Worm (Caenorhabditis elegans) whole organism, L3 larva: ENCODE results near the gene sre-44.

Experiments used
- aly-2 ChIP-seq: fragments of 150-350 bp; optimal IDR thresholded peaks from 2 replicates; lab custom pipeline; 2014; ENCODE audit warnings: missing biosample characterization, missing genetic modification characterization
- ceh-28 ChIP-seq: fragments of 150-350 bp; optimal IDR thresholded peaks from 2 replicates; lab custom pipeline; 2014; ENCODE audit warnings: missing biosample characterization, missing genetic modification reagents, missing genetic modification characterization
- ceh-82 ChIP-seq: fragments of 150-350 bp; optimal IDR thresholded peaks from 2 replicates; lab custom pipeline; 2014; ENCODE audit warnings: missing biosample characterization, missing genetic modification characterization
- fkh-10 ChIP-seq: sonication (generic microtip); optimal IDR thresholded peaks from 2 replicates; lab custom pipeline; 2017; ENCODE audit warnings: missing biosample characterization, missing genetic modification reagents, missing genetic modification characterization
- lsy-12 ChIP-seq: sonication (generic microtip); optimal IDR thresholded peaks from 2 replicates; lab custom pipeline; 2016; ENCODE audit warnings: mild to moderate bottlenecking, missing genetic modification characterization, missing compliant biosample characterization
- nfya-1 ChIP-seq: sonication (generic microtip); optimal IDR thresholded peaks from 2 replicates; lab custom pipeline; 2017; ENCODE audit warnings: missing genetic modification characterization, mild to moderate bottlenecking, missing compliant biosample characterization, antibody characterized with exemption, moderate library complexity; ENCODE audit not compliant: insufficient read depth
- nhr-11 ChIP-seq: fragments of 150-350 bp; optimal IDR thresholded peaks from 2 replicates; lab custom pipeline; 2014; ENCODE audit warnings: missing biosample characterization, missing genetic modification characterization
- nhr-28 ChIP-seq: fragments of 150-350 bp; optimal IDR thresholded peaks from 2 replicates; lab custom pipeline; 2014; ENCODE audit warnings: missing biosample characterization, missing genetic modification characterization
- pha-4 ChIP-seq: fragments of 150-350 bp; optimal IDR thresholded peaks from 2 replicates; lab custom pipeline; 2014; ENCODE audit warnings: missing biosample characterization, missing genetic modification reagents, missing genetic modification characterization
- pqm-1 ChIP-seq: fragments of 150-350 bp; optimal IDR thresholded peaks from 2 replicates; lab custom pipeline; 2017; ENCODE audit warnings: missing biosample characterization, missing genetic modification characterization, inconsistent platforms
- snpc-4 ChIP-seq: fragments of 150-350 bp; optimal IDR thresholded peaks from 2 replicates; lab custom pipeline; 2014; ENCODE audit warnings: missing biosample characterization, missing genetic modification characterization
- unc-62 ChIP-seq: fragments of 150-350 bp; sonication (generic microtip); optimal IDR thresholded peaks from 4 replicates; lab custom pipeline; 2014; ENCODE audit warnings: missing biosample characterization, missing genetic modification reagents, missing genetic modification characterization
- ztf-11 ChIP-seq: fragments of 150-350 bp; optimal IDR thresholded peaks from 2 replicates; lab custom pipeline; 2014; ENCODE audit warnings: missing biosample characterization, missing genetic modification characterization

DNA sequence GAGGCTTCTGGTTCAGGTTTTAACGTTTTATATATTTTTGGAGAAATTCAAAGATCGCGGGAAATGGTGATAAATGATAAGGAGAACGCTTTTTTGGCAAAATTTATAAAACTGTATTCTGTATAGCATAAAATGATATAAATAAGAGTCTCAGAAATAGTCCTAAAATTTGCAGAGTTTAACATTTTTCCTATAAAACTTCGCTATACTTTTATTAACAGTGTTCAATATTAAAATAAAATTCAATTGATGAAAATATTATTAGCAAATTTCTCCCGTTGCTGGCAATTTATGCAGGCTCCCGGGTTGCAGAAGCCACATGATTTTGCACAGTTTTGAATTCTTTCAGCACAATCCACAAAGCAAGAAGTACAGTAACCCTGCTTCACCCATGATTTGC, 49.6 kb downstream of the sre-44 start, which contains the start of gene F01D5.2:
- TF ChIP-seq ceh-82 (tag; lab: Kevin White, UChicago), result no peak
- no peak for TF ChIP-seq aly-2 (tag; lab: Kevin White, UChicago)
- no peak for TF ChIP-seq ceh-28 (tag; lab: Kevin White, UChicago)
- TF ChIP-seq lsy-12, result no peak
- no peak for TF ChIP-seq snpc-4 (tag; lab: Kevin White, UChicago)
- TF ChIP-seq ztf-11 (tag; lab: Kevin White, UChicago), result no peak
- no peak for TF ChIP-seq nhr-28 (tag; lab: Kevin White, UChicago)
- TF ChIP-seq pqm-1 (tag; lab: Kevin White, UChicago), result no peak
- TF ChIP-seq pha-4 (tag; lab: Kevin White, UChicago), result no peak
- TF ChIP-seq nfya-1 (tag; lab: Kevin White, UChicago), result no peak
- no peak for TF ChIP-seq fkh-10 (GFP tag; lab: Kevin White, UChicago)
- no peak for TF ChIP-seq nhr-11 (tag; lab: Kevin White, UChicago)
- no peak for TF ChIP-seq unc-62 (GFP tag; lab: Kevin White, UChicago)
